Worm (Caenorhabditis elegans): ENCODE data around the gene clec-47.

Gene clec-47

ce11 chrV:15158691-15159090 lies 16.9 kb upstream of the clec-47 start, which contains the start of gene str-45:
str-45 (plus strand) TSS chrV:15158991.
- TF ChIP-seq unc-62 (GFP tag; optimal IDR thresholded peaks at IDR 0.05) = no peak

- TF ChIP-seq unc-62 (GFP tag; optimal IDR thresholded peaks at IDR 0.05) = no peak
Observed at ce11 chrV:15162697-15163096, 12.9 kb upstream of the clec-47 start, which contains the start of gene srz-11. srz-11 (plus strand) TSS chrV:15163082.

- TF ChIP-seq unc-62 (GFP tag; optimal IDR thresholded peaks at IDR 0.05) = no peak
Observed at ce11 chrV:15179757-15180156, 4.2 kb downstream of the clec-47 start, which contains the start of gene T09F5.10. T09F5.10 (plus strand) TSS chrV:15180057.

ce11 chrV:15181899-15182298 lies 6.3 kb downstream of the clec-47 start:
- no peak for TF ChIP-seq unc-62 (GFP tag; optimal IDR thresholded peaks at IDR 0.05)

ce11 chrV:15182407-15182806 lies 6.8 kb downstream of the clec-47 start, which contains the start of gene fbxa-84:
fbxa-84 (plus strand) TSS chrV:15182440.
- no peak for TF ChIP-seq unc-62 (GFP tag; optimal IDR thresholded peaks at IDR 0.05)

ce11 chrV:15184097-15185040 lies 8.8 kb downstream of the clec-47 start, which contains the start of gene Y75B12B.1:
Y75B12B.1 (plus strand) TSS chrV:15184699.
- no peak for TF ChIP-seq unc-62 (GFP tag; optimal IDR thresholded peaks at IDR 0.05)

ce11 chrV:15186259-15186927 lies 10.8 kb downstream of the clec-47 start, which contains the start of gene Y75B12B.3:
Y75B12B.3 (minus strand) TSS chrV:15186279.
- TF ChIP-seq unc-62 (GFP tag; optimal IDR thresholded peaks at IDR 0.05) = no peak

DNA sequence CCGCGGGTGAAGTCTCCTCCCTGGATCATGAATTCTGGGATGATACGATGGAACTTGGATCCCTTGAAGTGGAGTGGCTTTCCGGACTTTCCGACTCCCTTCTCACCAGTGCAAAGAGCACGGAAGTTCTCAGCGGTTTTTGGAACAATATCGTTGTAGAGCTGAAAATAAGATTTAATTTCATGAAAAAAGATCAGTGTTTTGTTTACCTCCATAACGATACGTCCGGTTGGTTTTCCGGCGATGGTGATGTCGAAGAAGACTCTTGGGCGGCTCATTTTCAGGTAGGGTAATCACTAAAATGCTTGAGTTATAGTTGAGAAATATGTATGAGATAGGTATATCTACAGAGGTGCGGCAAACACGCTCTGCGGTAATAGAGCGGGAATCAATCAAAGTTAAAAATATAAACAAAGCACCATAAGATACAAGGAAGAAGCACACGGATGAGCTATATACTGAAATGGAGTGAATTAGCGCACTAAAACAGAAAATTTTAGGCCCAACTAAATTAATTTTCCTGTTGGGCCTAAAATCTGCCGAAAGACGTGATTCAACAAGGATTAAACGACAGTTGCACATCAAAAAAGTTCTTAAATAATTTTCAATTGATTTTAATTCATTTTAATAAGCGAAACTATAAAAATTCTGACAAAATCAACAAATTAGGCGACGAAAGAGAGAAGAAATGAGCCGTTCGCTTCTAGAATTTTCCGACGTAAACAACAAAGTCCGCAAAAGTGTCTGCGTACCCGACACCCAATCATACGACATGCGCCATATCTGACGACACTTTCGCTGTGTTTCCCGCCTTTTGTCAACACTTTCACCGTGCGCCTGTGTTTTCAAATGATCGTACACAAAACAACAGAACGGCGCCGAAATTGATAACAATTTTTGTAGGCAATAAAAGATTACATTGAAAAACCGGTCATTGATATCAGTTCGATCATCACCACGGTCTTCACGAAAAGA lies 11.8 kb downstream of the clec-47 start, which contains the start of the genes cyn-7 and bath-36:
Gene cyn-7 (minus strand): TSS at position 296 of the 975 bp plus-strand sequence.
Gene bath-36 (plus strand): TSS at position 806 of the 975 bp plus-strand sequence.
- no peak for TF ChIP-seq unc-62 (GFP tag; optimal IDR thresholded peaks at IDR 0.05)

ce11 chrV:15189567-15189966 lies 14.0 kb downstream of the clec-47 start, which contains the start of gene cyn-3:
cyn-3 (plus strand) TSS chrV:15189927.
- no peak for TF ChIP-seq unc-62 (GFP tag; optimal IDR thresholded peaks at IDR 0.05)

DNA sequence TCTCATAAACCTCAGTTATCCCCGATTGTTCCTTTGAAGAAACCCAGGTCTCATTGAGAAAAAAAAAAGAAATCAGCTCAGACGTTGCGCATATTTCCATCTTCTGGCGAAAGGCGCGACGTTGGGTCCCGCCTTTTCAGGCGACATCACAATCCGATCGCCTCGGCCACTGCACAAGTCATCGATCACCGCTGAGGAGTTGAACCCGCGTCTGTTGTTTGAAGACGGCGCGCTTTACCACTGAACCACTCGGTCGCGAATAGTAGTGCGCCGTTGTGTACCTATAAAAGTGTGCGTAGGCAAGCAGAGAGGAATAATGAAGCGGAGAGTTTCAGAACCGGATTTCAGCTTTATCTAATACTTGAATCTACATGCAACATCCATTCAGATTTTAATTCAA lies 15.3 kb downstream of the clec-47 start, which contains the start of gene Y75B12B.11:
Gene Y75B12B.11 (plus strand): TSS at position 394 of the 400 bp plus-strand sequence.
- TF ChIP-seq unc-62 (GFP tag; optimal IDR thresholded peaks at IDR 0.05) = no peak

DNA sequence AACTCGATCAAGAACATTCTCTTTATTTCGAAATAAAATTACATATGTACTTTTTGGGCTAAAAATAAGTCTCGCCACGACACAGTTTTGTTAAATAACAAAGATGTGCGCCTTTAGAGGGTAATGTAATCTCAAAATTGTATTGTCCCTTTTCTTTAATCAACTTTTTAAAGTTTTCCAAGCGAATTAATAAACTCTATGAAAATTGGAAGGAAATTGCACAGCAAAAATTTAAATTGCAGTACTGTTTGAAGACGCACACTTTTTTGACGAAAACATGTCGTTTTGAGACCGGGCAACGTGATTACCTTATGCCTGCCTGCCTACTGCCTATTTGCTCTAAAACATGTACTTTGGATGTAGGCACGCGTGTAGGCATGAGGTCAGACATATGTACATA lies 16.4 kb downstream of the clec-47 start:
- TF ChIP-seq unc-62 (GFP tag; optimal IDR thresholded peaks at IDR 0.05) = no peak

DNA sequence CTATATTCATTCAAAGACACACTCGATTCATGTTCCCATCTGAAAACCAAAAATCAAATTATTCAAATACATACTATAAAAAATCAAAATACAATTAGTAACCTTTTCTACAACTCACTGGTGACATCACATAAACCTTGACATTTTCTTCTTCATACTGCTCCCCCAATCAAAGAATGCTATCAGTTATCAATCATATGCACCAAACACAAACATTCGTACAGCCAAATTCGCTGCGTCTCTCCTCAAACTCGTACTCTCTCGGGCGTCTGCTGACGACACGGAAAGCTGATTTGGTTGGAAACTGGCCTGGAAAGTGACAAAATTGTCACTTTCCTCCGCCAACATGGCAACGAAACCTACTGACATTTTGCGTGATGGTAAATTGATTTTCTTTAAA lies 16.8 kb downstream of the clec-47 start, which contains the start of gene plc-2:
Gene plc-2 (plus strand): TSS at position 196 of the 400 bp plus-strand sequence.
- no peak for TF ChIP-seq unc-62 (GFP tag; optimal IDR thresholded peaks at IDR 0.05)

DNA sequence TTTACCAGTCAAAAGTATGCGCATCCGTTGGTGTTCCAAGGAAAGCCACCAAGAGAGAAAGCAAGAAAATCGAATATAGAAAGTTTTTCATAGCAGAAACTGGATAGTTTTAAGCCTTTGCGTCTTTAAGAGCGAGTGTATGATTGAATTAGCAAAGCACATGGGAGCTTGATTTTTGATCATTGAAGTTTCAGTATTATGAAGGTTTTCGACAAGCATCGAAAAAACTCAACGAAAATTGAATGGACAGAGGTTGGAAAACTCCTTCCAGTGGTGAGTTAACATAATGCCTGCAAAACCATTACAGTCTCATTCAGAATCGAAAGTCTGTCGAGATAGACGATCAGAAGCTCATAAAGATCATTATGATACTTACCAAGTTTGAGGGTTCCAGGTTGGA lies 18.4 kb downstream of the clec-47 start, which contains the start of gene Y75B12B.13:
Gene Y75B12B.13 (minus strand): TSS at position 101 of the 400 bp plus-strand sequence.
- no peak for TF ChIP-seq unc-62 (GFP tag; optimal IDR thresholded peaks at IDR 0.05)

ce11 chrV:15197955-15198354 lies 22.4 kb downstream of the clec-47 start, which contains the start of gene srw-1:
srw-1 (plus strand) TSS chrV:15198255.
- TF ChIP-seq unc-62 (GFP tag; optimal IDR thresholded peaks at IDR 0.05) = no peak

All from whole organism, dauer.